Fruit fly (Drosophila melanogaster) whole organism, embryonic: ENCODE data around the gene CG12279.
A peak's percentile ranks its signal among the peaks of the same experiment; 100 is the strongest.

Experiments
- BEAF-32 ChIP-seq: fragments of 200-800 bp; sonication (Bioruptor generic); optimal IDR thresholded peaks from 3 replicates; lab custom pipeline; 2017; ENCODE audit warnings: missing biosample characterization, missing genetic modification characterization, mild to moderate bottlenecking, moderate library complexity, missing genetic modification reagents
- Blimp-1 ChIP-seq: fragments of 200-800 bp; sonication (Bioruptor generic); optimal IDR thresholded peaks from 3 replicates; lab custom pipeline; 2018; ENCODE audit warnings: missing biosample characterization, missing genetic modification characterization, mild to moderate bottlenecking, moderate library complexity, missing genetic modification reagents
- CG10267 ChIP-seq: fragments of 200-800 bp; sonication (Bioruptor generic); optimal IDR thresholded peaks from 2 replicates; lab custom pipeline; 2018; ENCODE audit warnings: missing biosample characterization, mild to moderate bottlenecking, missing genetic modification characterization, moderate library complexity
- CG11723 ChIP-seq: fragments of 200-800 bp; sonication (Bioruptor generic); optimal IDR thresholded peaks from 2 replicates; lab custom pipeline; 2017; ENCODE audit warnings: missing biosample characterization, mild to moderate bottlenecking, missing genetic modification characterization
- CG12104 ChIP-seq: fragments of 200-800 bp; sonication (Bioruptor generic); optimal IDR thresholded peaks from 3 replicates; lab custom pipeline; 2016; ENCODE audit warnings: missing biosample characterization, missing genetic modification characterization
- CG12155 ChIP-seq: fragments of 200-800 bp; sonication (Bioruptor generic); optimal IDR thresholded peaks from 3 replicates; lab custom pipeline; 2016; ENCODE audit warnings: missing biosample characterization, missing genetic modification characterization
- CG1603 ChIP-seq: fragments of 200-800 bp; sonication (Bioruptor generic); optimal IDR thresholded peaks from 2 replicates; lab custom pipeline; 2019; ENCODE audit warnings: missing biosample characterization, mild to moderate bottlenecking, missing genetic modification characterization, moderate library complexity
- CG18599 ChIP-seq: fragments of 200-800 bp; sonication (Bioruptor generic); optimal IDR thresholded peaks from 3 replicates; lab custom pipeline; 2017; ENCODE audit warnings: missing biosample characterization, missing genetic modification characterization, mild to moderate bottlenecking, moderate library complexity, missing genetic modification reagents
- CG30431 ChIP-seq: fragments of 200-800 bp; sonication (Bioruptor generic); optimal IDR thresholded peaks from 2 replicates; lab custom pipeline; 2017; ENCODE audit warnings: missing biosample characterization, missing genetic modification characterization
- CG34376 ChIP-seq: fragments of 200-800 bp; sonication (Bioruptor generic); optimal IDR thresholded peaks from 2 replicates; lab custom pipeline; 2018; ENCODE audit warnings: missing biosample characterization, mild to moderate bottlenecking, missing genetic modification characterization
- CG4328 ChIP-seq: fragments of 200-800 bp; sonication (Bioruptor generic); optimal IDR thresholded peaks from 3 replicates; lab custom pipeline; 2017; ENCODE audit warnings: missing biosample characterization, missing genetic modification reagents, missing genetic modification characterization
- CG6254 ChIP-seq: fragments of 200-800 bp; sonication (Bioruptor generic); optimal IDR thresholded peaks from 3 replicates; lab custom pipeline; 2017; ENCODE audit warnings: mild to moderate bottlenecking, missing biosample characterization, missing genetic modification reagents, missing genetic modification characterization
- CG7372 ChIP-seq: fragments of 200-800 bp; sonication (Bioruptor generic); IDR thresholded peaks from 2 replicates; pipeline ENCODE4 v1.3.6; 2022; ENCODE audit warnings: missing biosample characterization, missing genetic modification characterization
- CG8089 ChIP-seq: fragments of 200-800 bp; sonication (Bioruptor generic); optimal IDR thresholded peaks from 3 replicates; lab custom pipeline; 2016; ENCODE audit warnings: missing biosample characterization, missing genetic modification characterization
- CG8290 ChIP-seq, 3 experiments: fragments of 200-800 bp; sonication (Bioruptor generic); optimal IDR thresholded peaks; 2 replicates each; lab custom pipeline; 2016 to 2019; ENCODE audit warnings: missing biosample characterization in 3 of 3, missing genetic modification characterization in 3 of 3, mild to moderate bottlenecking in 2 of 3, moderate library complexity in 1 of 3
- CG8478 ChIP-seq: fragments of >200 bp; optimal IDR thresholded peaks from 2 replicates; lab custom pipeline; 2018
- CG8765 ChIP-seq: fragments of 200-800 bp; sonication (Bioruptor generic); IDR thresholded peaks from 2 replicates; pipeline ENCODE4 v1.3.6; 2022; ENCODE audit warnings: missing biosample characterization, missing genetic modification characterization
- CG9817 ChIP-seq: fragments of 200-800 bp; sonication (Bioruptor generic); optimal IDR thresholded peaks from 2 replicates; lab custom pipeline; 2018; ENCODE audit warnings: missing biosample characterization, mild to moderate bottlenecking, missing genetic modification characterization, moderate library complexity
- CrebB ChIP-seq: fragments of 200-800 bp; sonication (Bioruptor generic); optimal IDR thresholded peaks from 3 replicates; lab custom pipeline; 2018; ENCODE audit warnings: missing biosample characterization, mild to moderate bottlenecking, missing genetic modification characterization
- D ChIP-seq, 2 experiments: fragments of 200-800 bp in 1 of 2; fragments of >200 bp in 1 of 2; sonication (Bioruptor generic) in 1 of 2; optimal IDR thresholded peaks; 2 replicates in 1 of 2; 3 replicates in 1 of 2; lab custom pipeline; 2017; ENCODE audit warnings: mild to moderate bottlenecking in 1 of 2, missing biosample characterization in 1 of 2, missing genetic modification characterization in 1 of 2, missing genetic modification reagents in 1 of 2
- Dbx ChIP-seq: fragments of 200-800 bp; sonication (Bioruptor generic); IDR thresholded peaks from 3 replicates; pipeline ENCODE4 v1.3.6; 2022; ENCODE audit warnings: missing biosample characterization, missing genetic modification characterization
- Dfd ChIP-seq, 2 experiments: fragments of >200 bp; optimal IDR thresholded peaks; 2 replicates each; lab custom pipeline; 2017; ENCODE audit warnings: missing biosample characterization in 2 of 2, missing genetic modification characterization in 2 of 2
- Eip74EF ChIP-seq, 2 experiments: fragments of 200-800 bp in 1 of 2; fragments of >200 bp in 1 of 2; sonication (Bioruptor generic) in 1 of 2; optimal IDR thresholded peaks; 2 replicates each; lab custom pipeline; 2017 to 2019; ENCODE audit warnings: missing biosample characterization in 2 of 2, missing genetic modification characterization in 2 of 2, mild to moderate bottlenecking in 1 of 2, moderate library complexity in 1 of 2
- HLH4C ChIP-seq: fragments of 200-800 bp; sonication (Bioruptor generic); IDR thresholded peaks from 3 replicates; pipeline ENCODE4 v1.3.6; 2022; ENCODE audit warnings: missing biosample characterization, missing genetic modification characterization; ENCODE audit not compliant: partially characterized antibody
- Hand ChIP-seq: fragments of 200-800 bp; sonication (Bioruptor generic); optimal IDR thresholded peaks from 2 replicates; lab custom pipeline; 2017; ENCODE audit warnings: mild to moderate bottlenecking, missing biosample characterization, missing genetic modification reagents, missing genetic modification characterization
- HmgZ ChIP-seq: fragments of 200-800 bp; sonication (Bioruptor generic); optimal IDR thresholded peaks from 2 replicates; lab custom pipeline; 2018; ENCODE audit warnings: missing biosample characterization, mild to moderate bottlenecking, missing genetic modification characterization
- Hmx ChIP-seq: fragments of 200-800 bp; sonication (Bioruptor generic); optimal IDR thresholded peaks from 2 replicates; lab custom pipeline; 2016; ENCODE audit warnings: missing biosample characterization, missing genetic modification characterization
- Meics ChIP-seq: fragments of 200-800 bp; sonication (Bioruptor generic); optimal IDR thresholded peaks from 2 replicates; lab custom pipeline; 2017; ENCODE audit warnings: missing biosample characterization, mild to moderate bottlenecking, missing genetic modification characterization
- Poxn ChIP-seq: fragments of 200-800 bp; sonication (Bioruptor generic); IDR thresholded peaks from 2 replicates; pipeline ENCODE4 v1.3.6; 2022; ENCODE audit warnings: missing biosample characterization, missing genetic modification characterization
- Ssrp ChIP-seq: fragments of 200-800 bp; sonication (Bioruptor generic); optimal IDR thresholded peaks from 2 replicates; lab custom pipeline; 2018; ENCODE audit warnings: missing biosample characterization, mild to moderate bottlenecking, missing genetic modification characterization, moderate library complexity
- Stat92E ChIP-seq, 3 experiments: fragments of >200 bp in 2 of 3; fragments of 200-800 bp in 1 of 3; sonication (Bioruptor generic) in 1 of 3; optimal IDR thresholded peaks; 2 replicates each; lab custom pipeline; 2017 to 2019; ENCODE audit warnings: missing biosample characterization in 3 of 3, missing genetic modification characterization in 3 of 3, mild to moderate bottlenecking in 1 of 3, moderate library complexity in 1 of 3
- ab ChIP-seq: fragments of 200-800 bp; sonication (Bioruptor generic); optimal IDR thresholded peaks from 2 replicates; lab custom pipeline; 2016; ENCODE audit warnings: missing biosample characterization, missing genetic modification characterization
- ato ChIP-seq: fragments of 200-800 bp; sonication (Bioruptor generic); IDR thresholded peaks from 2 replicates; pipeline ENCODE4 v1.3.6; 2022; ENCODE audit warnings: missing biosample characterization, missing genetic modification characterization; ENCODE audit not compliant: partially characterized antibody
- bab2 ChIP-seq: fragments of 200-800 bp; sonication (Bioruptor generic); optimal IDR thresholded peaks from 2 replicates; lab custom pipeline; 2016; ENCODE audit warnings: missing biosample characterization, missing genetic modification characterization
- dmrt11E ChIP-seq: fragments of 200-800 bp; sonication (Bioruptor generic); optimal IDR thresholded peaks from 3 replicates; lab custom pipeline; 2018; ENCODE audit warnings: missing biosample characterization, mild to moderate bottlenecking, missing genetic modification characterization, moderate library complexity
- fd96Cb ChIP-seq: fragments of 200-800 bp; sonication (Bioruptor generic); optimal IDR thresholded peaks from 2 replicates; lab custom pipeline; 2018; ENCODE audit warnings: missing biosample characterization, mild to moderate bottlenecking, missing genetic modification characterization, moderate library complexity
- gcm ChIP-seq: fragments of 200-800 bp; sonication (Bioruptor generic); optimal IDR thresholded peaks from 2 replicates; lab custom pipeline; 2019; ENCODE audit warnings: missing biosample characterization, mild to moderate bottlenecking, missing genetic modification characterization, moderate library complexity
- gfzf ChIP-seq: fragments of 200-800 bp; sonication (Bioruptor generic); optimal IDR thresholded peaks from 2 replicates; lab custom pipeline; 2016; ENCODE audit warnings: missing biosample characterization, mild to moderate bottlenecking, missing genetic modification characterization, moderate library complexity
- gsb ChIP-seq: fragments of 200-800 bp; sonication (Bioruptor generic); IDR thresholded peaks from 2 replicates; pipeline ENCODE4 v1.3.6; 2022; ENCODE audit warnings: missing biosample characterization, missing genetic modification characterization
- her ChIP-seq: fragments of 200-800 bp; sonication (Bioruptor generic); optimal IDR thresholded peaks from 2 replicates; lab custom pipeline; 2016; ENCODE audit warnings: missing biosample characterization, missing genetic modification characterization
- nom ChIP-seq: fragments of 200-800 bp; sonication (Bioruptor generic); optimal IDR thresholded peaks from 2 replicates; lab custom pipeline; 2017; ENCODE audit warnings: missing biosample characterization, missing genetic modification characterization, mild to moderate bottlenecking, moderate library complexity, missing genetic modification reagents
- org-1 ChIP-seq: fragments of 200-800 bp; sonication (Bioruptor generic); optimal IDR thresholded peaks from 2 replicates; lab custom pipeline; 2017; ENCODE audit warnings: missing biosample characterization, missing genetic modification characterization
- pan ChIP-seq, 4 experiments: fragments of >200 bp in 3 of 4; fragments of 200-800 bp in 1 of 4; sonication (Bioruptor generic) in 1 of 4; optimal IDR thresholded peaks in 3 of 4; IDR thresholded peaks in 1 of 4; 2 replicates each; pipeline versions ENCODE4 v1.3.6 to Lab custom; 2017 to 2022; ENCODE audit warnings: missing biosample characterization in 2 of 4, missing genetic modification characterization in 2 of 4, mixed read lengths in 1 of 4
- pb ChIP-seq: fragments of 200-800 bp; sonication (Bioruptor generic); optimal IDR thresholded peaks from 3 replicates; lab custom pipeline; 2016; ENCODE audit warnings: missing biosample characterization, missing genetic modification characterization
- sim ChIP-seq: fragments of 200-800 bp; sonication (Bioruptor generic); IDR thresholded peaks from 2 replicates; pipeline ENCODE4 v1.3.6; 2022; ENCODE audit warnings: missing biosample characterization, missing genetic modification characterization
- tap ChIP-seq: fragments of 200-800 bp; optimal IDR thresholded peaks from 3 replicates; lab custom pipeline; 2019; ENCODE audit warnings: missing biosample characterization, mild to moderate bottlenecking, missing genetic modification characterization, moderate library complexity
- tll ChIP-seq, 2 experiments: fragments of 200-800 bp in 1 of 2; fragments of >200 bp in 1 of 2; sonication (Bioruptor generic) in 1 of 2; optimal IDR thresholded peaks; 2 replicates each; lab custom pipeline; 2017 to 2019; ENCODE audit warnings: missing biosample characterization in 2 of 2, missing genetic modification characterization in 2 of 2, mild to moderate bottlenecking in 1 of 2, moderate library complexity in 1 of 2
- usp ChIP-seq: fragments of >200 bp; optimal IDR thresholded peaks from 2 replicates; lab custom pipeline; 2017; ENCODE audit warnings: missing biosample characterization, missing genetic modification characterization

The CG12279 gene

DNA sequence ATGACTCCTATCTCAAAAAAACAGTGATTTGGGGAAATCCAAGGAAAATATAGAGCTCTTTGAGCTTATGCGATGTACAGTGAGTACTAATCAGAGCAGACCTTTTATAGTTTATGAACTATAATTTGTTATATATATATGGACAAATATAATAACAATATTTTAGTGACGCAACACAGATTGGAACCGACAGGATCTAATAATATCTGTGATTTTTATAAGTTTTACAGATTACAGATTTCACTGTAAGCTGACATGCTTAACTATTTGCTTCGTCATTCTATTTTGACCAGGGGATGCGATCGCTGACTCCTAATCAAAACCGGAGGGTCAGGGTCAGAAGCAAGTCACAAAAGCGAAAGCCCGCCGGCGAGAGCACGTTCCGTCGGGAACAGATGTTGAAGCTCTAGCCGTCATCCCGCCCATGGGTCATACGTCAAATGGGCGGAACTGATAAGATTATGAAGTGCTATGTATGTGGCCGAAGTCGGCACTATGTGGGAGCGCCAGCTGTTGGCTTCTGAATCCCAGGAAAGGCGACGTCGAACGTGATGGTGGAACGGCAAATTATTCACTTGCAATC is 30.8 kb upstream of the CG12279 start, which contains the start of gene Gnmt (continued):
- TF ChIP-seq CG18599 (GFP tag; lab: Kevin White, UChicago): peak; percentile 70
- no peak for TF ChIP-seq her (GFP tag; lab: Kevin White, UChicago)
- no peak for TF ChIP-seq CrebB
- no peak for TF ChIP-seq CG7372 (GFP tag; lab: Robert Waterston, UW)
- TF ChIP-seq fd96Cb (tag; lab: Kevin White, UChicago): no peak
- TF ChIP-seq Dbx (GFP tag; lab: Robert Waterston, UW): no peak
- TF ChIP-seq dmrt11E: no peak
- no peak for TF ChIP-seq CG1603
- TF ChIP-seq CG30431 (GFP tag; lab: Kevin White, UChicago): no peak
- no peak for TF ChIP-seq BEAF-32 (GFP tag; lab: Kevin White, UChicago)
- TF ChIP-seq usp: no peak
- TF ChIP-seq CG8478 (lab: Kevin White, UChicago): no peak
- no peak for TF ChIP-seq HLH4C
- TF ChIP-seq CG8089 (GFP tag; lab: Kevin White, UChicago): no peak
- no peak for TF ChIP-seq org-1 (GFP tag; lab: Kevin White, UChicago)
- no peak for TF ChIP-seq ab
- no peak for TF ChIP-seq CG4328 (GFP tag; lab: Kevin White, UChicago)
- TF ChIP-seq tll (GFP tag; optimal IDR thresholded peaks at IDR 0.05; lab: Kevin White, UChicago): no peak
- TF ChIP-seq bab2 (GFP tag; lab: Kevin White, UChicago): no peak
- TF ChIP-seq Meics (GFP tag; lab: Kevin White, UChicago): peak; percentile 44
- TF ChIP-seq CG12104 (GFP tag; lab: Kevin White, UChicago): no peak
- TF ChIP-seq gcm (GFP tag; lab: Kevin White, UChicago): no peak
- no peak for TF ChIP-seq D (optimal IDR thresholded peaks at IDR 0.05; lab: Kevin White, UChicago)
- TF ChIP-seq D (GFP tag; optimal IDR thresholded peaks at IDR 0.05; lab: Kevin White, UChicago): no peak
- TF ChIP-seq nom: no peak
- TF ChIP-seq tap (tag; lab: Kevin White, UChicago): no peak
- TF ChIP-seq pan (optimal IDR thresholded peaks at IDR 0.05; lab: Kevin White, UChicago): no peak
- TF ChIP-seq pan (GFP tag; optimal IDR thresholded peaks at IDR 0.05 in 1 of 2, IDR thresholded peaks at IDR 0.05 in 1 of 2): peak in 1 of 2 experiments; percentile 16
- TF ChIP-seq CG8290 (GFP tag; optimal IDR thresholded peaks at IDR 0.05; lab: Kevin White, UChicago): no peak
- TF ChIP-seq CG8290 (tag; optimal IDR thresholded peaks at IDR 0.05; lab: Kevin White, UChicago): no peak
- TF ChIP-seq Stat92E (GFP tag; optimal IDR thresholded peaks at IDR 0.05; lab: Kevin White, UChicago): no peak
- TF ChIP-seq CG8765: no peak
- no peak for TF ChIP-seq Poxn (GFP tag; lab: Robert Waterston, UW)
- no peak for TF ChIP-seq Eip74EF (GFP tag; optimal IDR thresholded peaks at IDR 0.05; lab: Kevin White, UChicago)
- TF ChIP-seq sim (GFP tag; lab: Robert Waterston, UW): no peak
- TF ChIP-seq HmgZ: no peak
- TF ChIP-seq Hmx (GFP tag; lab: Kevin White, UChicago): no peak
- TF ChIP-seq gsb (GFP tag; lab: Robert Waterston, UW): no peak
- no peak for TF ChIP-seq Dfd (GFP tag; optimal IDR thresholded peaks at IDR 0.05; lab: Kevin White, UChicago)
- TF ChIP-seq ato (GFP tag; lab: Robert Waterston, UW): no peak
- TF ChIP-seq CG6254 (GFP tag; lab: Kevin White, UChicago): no peak
- no peak for TF ChIP-seq gfzf
- TF ChIP-seq CG11723 (GFP tag; lab: Kevin White, UChicago): no peak
- no peak for TF ChIP-seq pb (GFP tag; lab: Kevin White, UChicago)
- TF ChIP-seq CG10267 (tag; lab: Kevin White, UChicago): no peak
- TF ChIP-seq CG12155: no peak
- no peak for TF ChIP-seq CG9817 (tag; lab: Kevin White, UChicago)
- no peak for TF ChIP-seq Ssrp
- peak; percentile 78 for TF ChIP-seq CG34376 (GFP tag; lab: Kevin White, UChicago)
- TF ChIP-seq Hand (GFP tag; lab: Kevin White, UChicago): no peak
- peak; percentile 5 for TF ChIP-seq Blimp-1 (GFP tag; lab: Kevin White, UChicago)
